Fruit fly (Drosophila melanogaster) whole organism, embryonic: ENCODE measurements around the gene CG13921.
A peak's percentile ranks its signal among the peaks of the same experiment; 100 is the strongest.

ENCODE experiments used
- ATbp ChIP-seq: fragments of 200-800 bp; sonication (Bioruptor generic); optimal IDR thresholded peaks from 2 replicates; lab custom pipeline; 2017; ENCODE audit warnings: missing biosample characterization, mild to moderate bottlenecking, missing genetic modification characterization, missing genetic modification reagents
- Ada2b ChIP-seq: fragments of 200-800 bp; sonication (Bioruptor generic); IDR thresholded peaks from 2 replicates; pipeline ENCODE4 v1.3.6; 2022; ENCODE audit warnings: missing biosample characterization, missing genetic modification characterization
- Antp ChIP-seq: fragments of 200-800 bp; sonication (Bioruptor generic); optimal IDR thresholded peaks from 3 replicates; lab custom pipeline; 2016; ENCODE audit warnings: missing biosample characterization, missing genetic modification characterization
- Atf-2 ChIP-seq: fragments of 200-800 bp; sonication (Bioruptor generic); optimal IDR thresholded peaks from 2 replicates; lab custom pipeline; 2016; ENCODE audit warnings: missing biosample characterization, missing genetic modification characterization
- Awh ChIP-seq: fragments of 200-800 bp; sonication (Bioruptor generic); IDR thresholded peaks from 2 replicates; pipeline ENCODE4, ENCODE4 v1.3.6; 2022; ENCODE audit warnings: missing biosample characterization, missing genetic modification characterization
- CG10267 ChIP-seq: fragments of 200-800 bp; sonication (Bioruptor generic); optimal IDR thresholded peaks from 2 replicates; lab custom pipeline; 2018; ENCODE audit warnings: missing biosample characterization, mild to moderate bottlenecking, missing genetic modification characterization, moderate library complexity
- CG10543 ChIP-seq: fragments of 200-800 bp; sonication (Bioruptor generic); optimal IDR thresholded peaks from 3 replicates; lab custom pipeline; 2017; ENCODE audit warnings: missing biosample characterization, mild to moderate bottlenecking, missing genetic modification characterization, moderate library complexity
- CG11398 ChIP-seq: fragments of 200-800 bp; sonication (Bioruptor generic); optimal IDR thresholded peaks from 2 replicates; lab custom pipeline; 2016; ENCODE audit warnings: missing biosample characterization, missing genetic modification characterization
- CG15269 ChIP-seq: fragments of 200-800 bp; sonication (Bioruptor generic); optimal IDR thresholded peaks from 2 replicates; lab custom pipeline; 2018; ENCODE audit warnings: missing biosample characterization, mild to moderate bottlenecking, missing genetic modification characterization, moderate library complexity
- CG17328 ChIP-seq: fragments of 200-800 bp; sonication (Bioruptor generic); IDR thresholded peaks from 2 replicates; pipeline ENCODE4 v1.3.6; 2022; ENCODE audit warnings: missing biosample characterization, missing genetic modification characterization
- CG17385 ChIP-seq: fragments of 200-800 bp; sonication (Bioruptor generic); optimal IDR thresholded peaks from 3 replicates; lab custom pipeline; 2018; ENCODE audit warnings: missing biosample characterization, mild to moderate bottlenecking, missing genetic modification characterization
- CG18619 ChIP-seq: fragments of 200-800 bp; sonication (Bioruptor generic); optimal IDR thresholded peaks from 3 replicates; lab custom pipeline; 2017; ENCODE audit warnings: missing biosample characterization, mild to moderate bottlenecking, missing genetic modification characterization
- CG30403 ChIP-seq: fragments of 200-800 bp; sonication (Bioruptor generic); optimal IDR thresholded peaks from 3 replicates; lab custom pipeline; 2016; ENCODE audit warnings: missing biosample characterization, missing genetic modification characterization
- CG34422 ChIP-seq: fragments of 200-800 bp; sonication (Bioruptor generic); IDR thresholded peaks from 3 replicates; pipeline ENCODE4 v1.3.6; 2022; ENCODE audit warnings: missing biosample characterization, missing genetic modification characterization
- CG3838 ChIP-seq: fragments of 200-800 bp; sonication (Bioruptor generic); optimal IDR thresholded peaks from 3 replicates; lab custom pipeline; 2016; ENCODE audit warnings: missing biosample characterization, missing genetic modification characterization
- CG7745 ChIP-seq: fragments of 200-800 bp; sonication (Bioruptor generic); optimal IDR thresholded peaks from 2 replicates; lab custom pipeline; 2018; ENCODE audit warnings: missing biosample characterization, mild to moderate bottlenecking, missing genetic modification characterization, moderate library complexity
- CG7786 ChIP-seq: fragments of 200-800 bp; sonication (Bioruptor generic); optimal IDR thresholded peaks from 2 replicates; lab custom pipeline; 2016; ENCODE audit warnings: missing biosample characterization, missing genetic modification characterization
- CG8089 ChIP-seq: fragments of 200-800 bp; sonication (Bioruptor generic); optimal IDR thresholded peaks from 3 replicates; lab custom pipeline; 2016; ENCODE audit warnings: missing biosample characterization, missing genetic modification characterization
- CG9797 ChIP-seq: fragments of 200-800 bp; sonication (Bioruptor generic); optimal IDR thresholded peaks from 3 replicates; lab custom pipeline; 2018; ENCODE audit warnings: missing biosample characterization, mild to moderate bottlenecking, missing genetic modification characterization
- CG9876 ChIP-seq: fragments of 200-800 bp; sonication (Bioruptor generic); optimal IDR thresholded peaks from 2 replicates; lab custom pipeline; 2016; ENCODE audit warnings: missing biosample characterization, missing genetic modification characterization
- CHES-1-like ChIP-seq: fragments of 200-800 bp; sonication (Bioruptor generic); optimal IDR thresholded peaks from 2 replicates; lab custom pipeline; 2016; ENCODE audit warnings: missing biosample characterization, missing genetic modification characterization
- Dll ChIP-seq: fragments of 200-800 bp; sonication (Bioruptor generic); IDR thresholded peaks from 4 replicates; pipeline ENCODE4 v1.3.6; 2022; ENCODE audit warnings: missing biosample characterization, missing genetic modification characterization; ENCODE audit not compliant: partially characterized antibody
- Doc2 ChIP-seq: fragments of 200-800 bp; sonication (Bioruptor generic); IDR thresholded peaks from 2 replicates; pipeline ENCODE4 v1.3.6; 2022; ENCODE audit warnings: missing biosample characterization, missing genetic modification characterization
- Dref ChIP-seq: fragments of 200-800 bp; sonication (Bioruptor generic); IDR thresholded peaks from 2 replicates; pipeline ENCODE4 v1.3.6; 2022; ENCODE audit warnings: missing biosample characterization, missing genetic modification characterization
- Eip74EF ChIP-seq, 2 experiments: fragments of 200-800 bp in 1 of 2; fragments of >200 bp in 1 of 2; sonication (Bioruptor generic) in 1 of 2; optimal IDR thresholded peaks; 2 replicates each; lab custom pipeline; 2017 to 2019; ENCODE audit warnings: missing biosample characterization in 2 of 2, missing genetic modification characterization in 2 of 2, mild to moderate bottlenecking in 1 of 2, moderate library complexity in 1 of 2
- Elba2 ChIP-seq: fragments of 200-800 bp; sonication (Bioruptor generic); optimal IDR thresholded peaks from 3 replicates; lab custom pipeline; 2016; ENCODE audit warnings: missing biosample characterization, missing genetic modification characterization
- Ets97D ChIP-seq: fragments of 200-800 bp; sonication (Bioruptor generic); optimal IDR thresholded peaks from 3 replicates; lab custom pipeline; 2016; ENCODE audit warnings: missing biosample characterization, missing genetic modification characterization
- Fer1 ChIP-seq: fragments of 200-800 bp; sonication (Bioruptor generic); optimal IDR thresholded peaks from 2 replicates; lab custom pipeline; 2017; ENCODE audit warnings: missing biosample characterization, mild to moderate bottlenecking, missing genetic modification characterization
- Fer2 ChIP-seq: fragments of 200-800 bp; sonication (Bioruptor generic); optimal IDR thresholded peaks from 2 replicates; lab custom pipeline; 2018; ENCODE audit warnings: missing biosample characterization, mild to moderate bottlenecking, missing genetic modification characterization, moderate library complexity
- Meics ChIP-seq: fragments of 200-800 bp; sonication (Bioruptor generic); optimal IDR thresholded peaks from 2 replicates; lab custom pipeline; 2017; ENCODE audit warnings: missing biosample characterization, mild to moderate bottlenecking, missing genetic modification characterization
- Sox102F ChIP-seq: fragments of 200-800 bp; sonication (Bioruptor generic); optimal IDR thresholded peaks from 2 replicates; lab custom pipeline; 2018; ENCODE audit warnings: missing biosample characterization, mild to moderate bottlenecking, missing genetic modification characterization, moderate library complexity
- Xrp1 ChIP-seq: fragments of 200-800 bp; sonication (Bioruptor generic); IDR thresholded peaks from 2 replicates; pipeline ENCODE4 v1.3.6; 2022; ENCODE audit warnings: missing biosample characterization, missing genetic modification characterization
- ac ChIP-seq: fragments of 200-800 bp; sonication (Bioruptor generic); optimal IDR thresholded peaks from 3 replicates; lab custom pipeline; 2017; ENCODE audit warnings: missing biosample characterization, mild to moderate bottlenecking, missing genetic modification characterization
- bab2 ChIP-seq: fragments of 200-800 bp; sonication (Bioruptor generic); optimal IDR thresholded peaks from 2 replicates; lab custom pipeline; 2016; ENCODE audit warnings: missing biosample characterization, missing genetic modification characterization
- caup ChIP-seq: fragments of 200-800 bp; sonication (Bioruptor generic); optimal IDR thresholded peaks from 3 replicates; lab custom pipeline; 2017; ENCODE audit warnings: missing biosample characterization, mild to moderate bottlenecking, missing genetic modification characterization, moderate library complexity; ENCODE audit not compliant: severe bottlenecking
- chn ChIP-seq: fragments of 200-800 bp; sonication (Bioruptor generic); optimal IDR thresholded peaks from 2 replicates; lab custom pipeline; 2016; ENCODE audit warnings: missing biosample characterization, missing genetic modification characterization
- ci ChIP-seq: fragments of 200-800 bp; sonication (Bioruptor generic); IDR thresholded peaks from 3 replicates; pipeline ENCODE4 v1.3.6; 2022; ENCODE audit warnings: missing biosample characterization, missing genetic modification characterization
- crp ChIP-seq, 2 experiments: fragments of 200-800 bp; sonication (Bioruptor generic); optimal IDR thresholded peaks; 2 replicates in 1 of 2; 3 replicates in 1 of 2; lab custom pipeline; 2017; ENCODE audit warnings: missing biosample characterization in 2 of 2, missing genetic modification characterization in 2 of 2, mild to moderate bottlenecking in 1 of 2, moderate library complexity in 1 of 2
- dimm ChIP-seq: fragments of 200-800 bp; sonication (Bioruptor generic); IDR thresholded peaks from 2 replicates; pipeline ENCODE4 v1.3.6; 2022; ENCODE audit warnings: missing biosample characterization, missing genetic modification characterization
- dpn ChIP-seq, 2 experiments: fragments of 200-800 bp; sonication (Bioruptor generic); optimal IDR thresholded peaks; 3 replicates each; lab custom pipeline; 2016; ENCODE audit warnings: missing biosample characterization in 2 of 2, missing genetic modification characterization in 2 of 2
- fd96Cb ChIP-seq: fragments of 200-800 bp; sonication (Bioruptor generic); optimal IDR thresholded peaks from 2 replicates; lab custom pipeline; 2018; ENCODE audit warnings: missing biosample characterization, mild to moderate bottlenecking, missing genetic modification characterization, moderate library complexity
- gcm2 ChIP-seq: fragments of 200-800 bp; sonication (Bioruptor generic); optimal IDR thresholded peaks from 2 replicates; lab custom pipeline; 2016; ENCODE audit warnings: missing biosample characterization, missing genetic modification characterization
- hth ChIP-seq: fragments of >200 bp; optimal IDR thresholded peaks from 2 replicates; lab custom pipeline; 2017; ENCODE audit warnings: inconsistent platforms
- jing ChIP-seq: fragments of 200-800 bp; sonication (Bioruptor generic); optimal IDR thresholded peaks from 2 replicates; lab custom pipeline; 2018; ENCODE audit warnings: missing biosample characterization, mild to moderate bottlenecking, missing genetic modification characterization
- lola ChIP-seq, 3 experiments: fragments of >200 bp in 2 of 3; fragments of 200-800 bp in 1 of 3; sonication (Bioruptor generic) in 1 of 3; optimal IDR thresholded peaks; 2 replicates each; lab custom pipeline; 2017 to 2019; ENCODE audit warnings: missing biosample characterization in 3 of 3, missing genetic modification characterization in 3 of 3, mild to moderate bottlenecking in 1 of 3, moderate library complexity in 1 of 3
- pnt ChIP-seq: fragments of 200-800 bp; sonication (Bioruptor generic); optimal IDR thresholded peaks from 3 replicates; lab custom pipeline; 2016; ENCODE audit warnings: missing biosample characterization, missing genetic modification characterization
- ro ChIP-seq: fragments of 200-800 bp; sonication (Bioruptor generic); IDR thresholded peaks from 2 replicates; pipeline ENCODE4 v1.3.6; 2022; ENCODE audit warnings: missing biosample characterization, missing genetic modification characterization
- salm ChIP-seq: fragments of 200-800 bp; sonication (Bioruptor generic); optimal IDR thresholded peaks from 2 replicates; lab custom pipeline; 2018; ENCODE audit warnings: missing biosample characterization, mild to moderate bottlenecking, missing genetic modification characterization
- tna ChIP-seq: fragments of 200-800 bp; sonication (Bioruptor generic); IDR thresholded peaks from 2 replicates; pipeline ENCODE4 v1.3.6; 2022; ENCODE audit warnings: missing biosample characterization, missing genetic modification characterization; ENCODE audit not compliant: partially characterized antibody
- ttk ChIP-seq: fragments of 200-800 bp; sonication (Bioruptor generic); IDR thresholded peaks from 2 replicates; pipeline ENCODE4 v2.1.2; 2022; ENCODE audit warnings: missing biosample characterization, missing genetic modification characterization

Gene CG13921

dm6 chr3L:1702367-1702927 lies 44.3 kb upstream of the CG13921 start, which contains the start of gene CG13931 (continued):
- peak; percentile 38 for TF ChIP-seq CG30403 (GFP tag; lab: Kevin White, UChicago)
- TF ChIP-seq CG10267 (tag; lab: Kevin White, UChicago): no peak
- peak; percentile 1 for TF ChIP-seq ATbp (GFP tag; lab: Kevin White, UChicago)
- TF ChIP-seq CG8089 (GFP tag; lab: Kevin White, UChicago): no peak
- TF ChIP-seq lola (GFP tag; optimal IDR thresholded peaks at IDR 0.05; lab: Kevin White, UChicago): no peak
- TF ChIP-seq Fer2 (tag; lab: Kevin White, UChicago): no peak
- no peak for TF ChIP-seq Awh (GFP tag; lab: Robert Waterston, UW)
- TF ChIP-seq Dref: no peak
- TF ChIP-seq tna (GFP tag; lab: Robert Waterston, UW): no peak
- TF ChIP-seq ttk (GFP tag; lab: Robert Waterston, UW): no peak
- TF ChIP-seq Sox102F (GFP tag; lab: Kevin White, UChicago): peak; percentile 61
- TF ChIP-seq CG11398 (GFP tag; lab: Kevin White, UChicago): no peak
- no peak for TF ChIP-seq hth
- TF ChIP-seq CG17328 (GFP tag; lab: Robert Waterston, UW): peak; percentile 36; the same call in 1 of the 2 replicates
- TF ChIP-seq CG7745 (tag; lab: Kevin White, UChicago): no peak
- TF ChIP-seq dpn (GFP tag; optimal IDR thresholded peaks at IDR 0.05; lab: Kevin White, UChicago): peak in 1 of 2 experiments; percentile 4
- TF ChIP-seq Ada2b: peak; percentile 41; the same call in 1 of the 2 replicates
- TF ChIP-seq ac (GFP tag; lab: Kevin White, UChicago): no peak
- no peak for TF ChIP-seq Meics
- TF ChIP-seq CG10543: no peak
- TF ChIP-seq Xrp1 (GFP tag; lab: Robert Waterston, UW): peak; percentile 54; the same call in 1 of the 2 replicates
- no peak for TF ChIP-seq CG3838
- TF ChIP-seq CG7786 (GFP tag; lab: Kevin White, UChicago): no peak
- TF ChIP-seq Ets97D (GFP tag; lab: Kevin White, UChicago): no peak
- no peak for TF ChIP-seq CG17385
- TF ChIP-seq fd96Cb: peak; percentile 28
- TF ChIP-seq CG34422 (GFP tag; lab: Robert Waterston, UW): peak; percentile 23; the same call in 1 of the 3 replicates
- TF ChIP-seq Elba2 (GFP tag; lab: Kevin White, UChicago): no peak
- TF ChIP-seq ro: no peak
- no peak for TF ChIP-seq caup (GFP tag; lab: Kevin White, UChicago)
- TF ChIP-seq jing (GFP tag; lab: Kevin White, UChicago): no peak
- no peak for TF ChIP-seq CG9797 (GFP tag; lab: Kevin White, UChicago)
- no peak for TF ChIP-seq pnt (GFP tag; lab: Kevin White, UChicago)
- TF ChIP-seq CG9876 (GFP tag; lab: Kevin White, UChicago): no peak
- TF ChIP-seq ci (GFP tag; lab: Robert Waterston, UW): peak; percentile 55; the same call in 2 of the 3 replicates
- TF ChIP-seq Eip74EF (GFP tag; optimal IDR thresholded peaks at IDR 0.05; lab: Kevin White, UChicago): no peak
- no peak for TF ChIP-seq Dll (GFP tag; lab: Robert Waterston, UW)
- no peak for TF ChIP-seq CHES-1-like (GFP tag; lab: Kevin White, UChicago)
- TF ChIP-seq Doc2 (GFP tag; lab: Robert Waterston, UW): no peak
- TF ChIP-seq crp (GFP tag; optimal IDR thresholded peaks at IDR 0.05; lab: Kevin White, UChicago): no peak
- TF ChIP-seq CG18619 (GFP tag; lab: Kevin White, UChicago): no peak
- no peak for TF ChIP-seq gcm2 (GFP tag; lab: Kevin White, UChicago)
- TF ChIP-seq dimm (GFP tag; lab: Robert Waterston, UW): no peak
- no peak for TF ChIP-seq Fer1 (GFP tag; lab: Kevin White, UChicago)
- peak; percentile 15 for TF ChIP-seq bab2 (GFP tag; lab: Kevin White, UChicago)
- peak; percentile 2 for TF ChIP-seq Atf-2 (GFP tag; lab: Kevin White, UChicago)
- TF ChIP-seq chn (GFP tag; lab: Kevin White, UChicago): no peak
- no peak for TF ChIP-seq CG15269
- no peak for TF ChIP-seq salm (tag; lab: Kevin White, UChicago)
- TF ChIP-seq Antp: no peak
